Worm (Caenorhabditis elegans) whole organism, L1 larva: Measurements from ENCODE around the gene Y39B6A.33.
A peak's percentile ranks its signal among the peaks of the same experiment; 100 is the strongest.

Experiments
- C04F5.9 ChIP-seq: sonication (generic microtip); optimal IDR thresholded peaks from 2 replicates; lab custom pipeline; 2016; ENCODE audit warnings: missing genetic modification characterization, missing compliant biosample characterization
- Y116A8C.19 ChIP-seq: sonication (generic microtip); optimal IDR thresholded peaks from 2 replicates; lab custom pipeline; 2016; ENCODE audit warnings: missing compliant biosample characterization, missing genetic modification characterization, borderline replicate concordance
- alr-1 ChIP-seq: fragments of 200-800 bp; sonication (Bioruptor generic); optimal IDR thresholded peaks from 2 replicates; lab custom pipeline; 2018; ENCODE audit warnings: borderline replicate concordance, mild to moderate bottlenecking, missing genetic modification characterization, missing compliant biosample characterization
- aly-2 ChIP-seq: fragments of 150-350 bp; optimal IDR thresholded peaks from 2 replicates; lab custom pipeline; 2014; ENCODE audit warnings: missing biosample characterization, missing genetic modification characterization
- ceh-8 ChIP-seq: fragments of 200-800 bp; sonication (Bioruptor generic); optimal IDR thresholded peaks from 2 replicates; lab custom pipeline; 2018; ENCODE audit warnings: mild to moderate bottlenecking, missing genetic modification characterization, moderate library complexity, missing compliant biosample characterization
- ceh-88 ChIP-seq: fragments of 200-800 bp; sonication (Bioruptor generic); IDR thresholded peaks from 2 replicates; pipeline ENCODE4 v1.3.6; 2022; ENCODE audit warnings: missing genetic modification characterization, missing compliant biosample characterization
- ceh-90 ChIP-seq: sonication (generic microtip); optimal IDR thresholded peaks from 2 replicates; lab custom pipeline; 2016; ENCODE audit warnings: missing genetic modification characterization, missing compliant biosample characterization
- dsc-1 ChIP-seq: sonication (generic microtip); optimal IDR thresholded peaks from 2 replicates; lab custom pipeline; 2016; ENCODE audit warnings: mild to moderate bottlenecking, missing genetic modification characterization, missing compliant biosample characterization
- egl-13 ChIP-seq: sonication (generic microtip); optimal IDR thresholded peaks from 2 replicates; lab custom pipeline; 2016; ENCODE audit warnings: missing genotype, missing genetic modification reagents, missing genetic modification characterization, missing compliant biosample characterization
- egl-27 ChIP-seq, 2 experiments: fragments of 150-350 bp in 1 of 2; sonication (generic microtip); optimal IDR thresholded peaks; 3 replicates each; lab custom pipeline; 2017 to 2018; ENCODE audit warnings: missing biosample characterization in 2 of 2, missing genetic modification characterization in 2 of 2, missing genetic modification reagents in 2 of 2
- fkh-4 ChIP-seq: sonication (generic microtip); optimal IDR thresholded peaks from 2 replicates; lab custom pipeline; 2016; ENCODE audit warnings: missing compliant biosample characterization, missing genetic modification characterization, borderline replicate concordance
- grh-1 ChIP-seq: fragments of 200-800 bp; sonication (Bioruptor generic); IDR thresholded peaks from 2 replicates; pipeline ENCODE4 v1.3.6; 2022; ENCODE audit warnings: missing genetic modification reagents, missing genetic modification characterization, missing compliant biosample characterization
- isw-1 ChIP-seq: fragments of 200-800 bp; sonication (Bioruptor generic); IDR thresholded peaks from 2 replicates; pipeline ENCODE4 v1.3.6; 2022; ENCODE audit warnings: missing genetic modification characterization, missing compliant biosample characterization
- jun-1 ChIP-seq: fragments of 150-350 bp; optimal IDR thresholded peaks from 2 replicates; lab custom pipeline; 2014; ENCODE audit warnings: missing biosample characterization, missing genetic modification reagents, missing genetic modification characterization
- lsy-2 ChIP-seq, 2 experiments: fragments of 150-350 bp; optimal IDR thresholded peaks; 2 replicates each; lab custom pipeline; 2014; ENCODE audit warnings: missing biosample characterization in 2 of 2, missing genetic modification characterization in 2 of 2
- mep-1 ChIP-seq: fragments of 150-350 bp; optimal IDR thresholded peaks from 2 replicates; lab custom pipeline; 2014; ENCODE audit warnings: missing biosample characterization, missing genetic modification characterization
- nhr-12 ChIP-seq: sonication (generic microtip); optimal IDR thresholded peaks from 2 replicates; lab custom pipeline; 2017; ENCODE audit warnings: missing biosample characterization, missing genetic modification characterization
- nhr-19 ChIP-seq: fragments of 200-800 bp; sonication (Bioruptor generic); conservative IDR thresholded peaks from 2 replicates; pipeline ENCODE4 v1.3.6; 2022; ENCODE audit warnings: missing genetic modification characterization, missing compliant biosample characterization
- nhr-20 ChIP-seq: sonication (generic microtip); optimal IDR thresholded peaks from 2 replicates; lab custom pipeline; 2016; ENCODE audit warnings: mild to moderate bottlenecking, missing genetic modification characterization, missing compliant biosample characterization
- nhr-28 ChIP-seq: fragments of 150-350 bp; optimal IDR thresholded peaks from 2 replicates; lab custom pipeline; 2014; ENCODE audit warnings: missing biosample characterization, missing genetic modification characterization
- nhr-71 ChIP-seq: sonication (generic microtip); optimal IDR thresholded peaks from 2 replicates; lab custom pipeline; 2016; ENCODE audit warnings: mild to moderate bottlenecking, missing genetic modification characterization, moderate library complexity, missing compliant biosample characterization
- nhr-76 ChIP-seq: sonication (generic microtip); optimal IDR thresholded peaks from 2 replicates; lab custom pipeline; 2017; ENCODE audit warnings: missing biosample characterization, missing genetic modification characterization
- nhr-84 ChIP-seq: sonication (generic microtip); optimal IDR thresholded peaks from 2 replicates; lab custom pipeline; 2017; ENCODE audit warnings: missing biosample characterization, missing genetic modification characterization
- nhr-85 ChIP-seq: sonication (generic microtip); peaks from one replicate; lab custom pipeline; 2016; ENCODE audit warnings: missing genetic modification characterization, inconsistent platforms, missing compliant biosample characterization
- nhr-90 ChIP-seq: sonication (generic microtip); optimal IDR thresholded peaks from 2 replicates; lab custom pipeline; 2016; ENCODE audit warnings: mild to moderate bottlenecking, missing genetic modification characterization, missing compliant biosample characterization; ENCODE audit not compliant: poor library complexity
- pag-3 ChIP-seq: sonication (generic microtip); optimal IDR thresholded peaks from 2 replicates; lab custom pipeline; 2017; ENCODE audit warnings: missing genetic modification characterization, mild to moderate bottlenecking, missing compliant biosample characterization, antibody characterized with exemption, borderline replicate concordance; ENCODE audit not compliant: insufficient read depth
- pax-3 ChIP-seq: fragments of 200-800 bp; sonication (Bioruptor generic); optimal IDR thresholded peaks from 2 replicates; lab custom pipeline; 2018; ENCODE audit warnings: mild to moderate bottlenecking, missing genetic modification characterization, moderate library complexity, missing compliant biosample characterization
- pqm-1 ChIP-seq: sonication (generic microtip); optimal IDR thresholded peaks from 3 replicates; lab custom pipeline; 2017; ENCODE audit warnings: missing biosample characterization, missing genetic modification characterization
- rnt-1 ChIP-seq: sonication (generic microtip); optimal IDR thresholded peaks from 2 replicates; lab custom pipeline; 2016; ENCODE audit warnings: mild to moderate bottlenecking, missing genetic modification characterization, moderate library complexity, missing compliant biosample characterization
- skn-1 ChIP-seq: fragments of 150-350 bp; optimal IDR thresholded peaks from 2 replicates; lab custom pipeline; 2014; ENCODE audit warnings: missing biosample characterization, missing genetic modification characterization
- snu-23 ChIP-seq: sonication (generic microtip); optimal IDR thresholded peaks from 2 replicates; lab custom pipeline; 2016; ENCODE audit warnings: missing genetic modification characterization, missing compliant biosample characterization
- sox-4 ChIP-seq: sonication (generic microtip); optimal IDR thresholded peaks from 2 replicates; lab custom pipeline; 2016; ENCODE audit warnings: missing genetic modification characterization, missing compliant biosample characterization
- sptf-1 ChIP-seq: fragments of 150-350 bp; optimal IDR thresholded peaks from 2 replicates; lab custom pipeline; 2014; ENCODE audit warnings: missing biosample characterization, missing genetic modification characterization
- sup-37 ChIP-seq: fragments of 200-800 bp; sonication (Bioruptor generic); optimal IDR thresholded peaks from 2 replicates; lab custom pipeline; 2018; ENCODE audit warnings: mild to moderate bottlenecking, missing genetic modification characterization, missing compliant biosample characterization
- tbx-2 ChIP-seq: sonication (generic microtip); optimal IDR thresholded peaks from 2 replicates; lab custom pipeline; 2016; ENCODE audit warnings: missing genetic modification characterization, missing compliant biosample characterization
- unc-30 ChIP-seq: sonication (generic microtip); optimal IDR thresholded peaks from 2 replicates; lab custom pipeline; 2017; ENCODE audit warnings: missing biosample characterization, missing genetic modification characterization
- unc-86 ChIP-seq: sonication (generic microtip); optimal IDR thresholded peaks from 2 replicates; lab custom pipeline; 2016; ENCODE audit warnings: missing genetic modification characterization, missing compliant biosample characterization
- unc-98 ChIP-seq: fragments of 200-800 bp; sonication (Bioruptor generic); IDR thresholded peaks from 2 replicates; pipeline ENCODE4 v1.3.6; 2022; ENCODE audit warnings: missing genetic modification characterization, missing compliant biosample characterization
- zag-1 ChIP-seq: fragments of 150-350 bp; optimal IDR thresholded peaks from 2 replicates; lab custom pipeline; 2014; ENCODE audit warnings: missing biosample characterization, missing genetic modification characterization
- ztf-11 ChIP-seq, 2 experiments: sonication (generic microtip); optimal IDR thresholded peaks; 2 replicates each; lab custom pipeline; 2016 to 2017; ENCODE audit warnings: missing genetic modification characterization in 2 of 2, missing biosample characterization in 1 of 2, missing compliant biosample characterization in 1 of 2
- ztf-4 ChIP-seq: fragments of 150-350 bp; optimal IDR thresholded peaks from 2 replicates; lab custom pipeline; 2014; ENCODE audit warnings: missing biosample characterization, missing genetic modification characterization

The Y39B6A.33 gene

DNA sequence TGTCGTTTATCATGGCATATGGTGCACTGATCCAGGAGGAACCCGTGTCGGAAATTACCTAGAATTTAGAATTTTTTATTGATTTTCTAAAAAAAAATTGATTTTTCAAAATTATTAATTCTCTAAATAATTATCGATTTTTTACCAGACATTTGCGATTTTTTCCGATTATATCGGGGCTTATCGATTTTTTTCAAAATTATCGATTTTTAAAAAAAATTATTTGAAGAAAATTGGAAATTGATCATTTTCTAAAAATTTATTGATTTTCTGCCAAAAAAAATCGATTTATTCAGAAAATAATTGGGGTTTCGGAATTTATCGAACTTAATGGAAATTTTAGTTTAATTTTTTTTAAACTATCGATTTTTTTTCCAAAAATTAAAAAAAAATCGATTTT, 34.3 kb downstream of the Y39B6A.33 start:
- TF ChIP-seq tbx-2 (no peak), egl-27 (tag; optimal IDR thresholded peaks at IDR 0.05; lab: Kevin White, UChicago) (no peak), aly-2 (tag; lab: Kevin White, UChicago) (no peak), snu-23 (GFP tag; lab: Kevin White, UChicago) (no peak), ceh-8 (GFP tag; lab: Kevin White, UChicago) (no peak), mep-1 (tag; lab: Kevin White, UChicago) (no peak)

DNA sequence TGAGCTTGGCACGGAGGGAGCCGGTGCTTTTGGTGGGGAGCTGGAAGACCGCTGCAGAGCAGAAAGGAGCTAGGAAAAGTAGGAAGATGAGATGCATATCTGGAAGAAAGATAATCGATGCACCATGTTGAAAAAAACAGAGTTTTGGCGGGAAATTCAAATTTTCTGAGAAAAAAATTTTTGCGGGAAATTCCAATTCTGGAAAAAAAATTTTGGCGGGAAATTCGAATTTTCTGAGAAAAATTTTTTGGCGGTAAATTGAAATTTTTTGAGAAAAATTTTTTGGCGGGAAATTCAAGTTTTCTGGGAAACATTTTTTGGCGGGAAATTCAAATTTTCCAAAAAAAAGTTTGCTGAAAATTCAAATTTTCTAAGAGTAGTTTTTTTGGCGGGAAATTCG, 35.5 kb downstream of the Y39B6A.33 start, which contains the start of gene asp-17:
asp-17 (minus strand) TSS at position 101 of the 400 bp plus-strand sequence.
- TF ChIP-seq pax-3 (tag; lab: Kevin White, UChicago) (no peak), ceh-88 (no peak), unc-86 (no peak), nhr-85 (tag; lab: Kevin White, UChicago) (peak; percentile 17), nhr-28 (tag; lab: Kevin White, UChicago) (no peak)

DNA sequence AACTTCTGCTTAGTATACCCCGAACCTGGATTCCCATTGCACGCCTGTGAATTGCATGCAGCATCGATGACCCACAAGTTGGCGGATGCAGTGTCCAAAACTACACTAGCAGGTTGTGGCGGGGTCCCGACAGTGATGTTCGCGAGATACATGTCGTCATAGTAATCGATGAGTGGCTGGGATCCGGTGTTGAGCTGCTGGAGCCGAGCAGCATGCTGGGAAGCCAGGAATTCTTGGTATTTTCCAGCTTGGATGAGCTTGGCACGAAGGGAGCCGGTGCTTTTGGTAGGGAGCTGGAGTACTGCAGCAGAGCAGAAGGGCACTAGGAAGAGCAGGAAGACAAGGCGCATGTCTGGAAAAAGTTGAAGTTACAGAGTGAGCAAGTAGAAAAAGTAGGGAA, 40.5 kb downstream of the Y39B6A.33 start, which contains the start of gene asp-16:
asp-16 (minus strand) TSS at position 350 of the 400 bp plus-strand sequence.
- TF ChIP-seq zag-1 (tag; lab: Kevin White, UChicago) (no peak), ztf-4 (no peak), Y116A8C.19 (tag; lab: Kevin White, UChicago) (no peak), pag-3 (no peak), rnt-1 (no peak), nhr-12 (tag; lab: Kevin White, UChicago) (no peak), nhr-20 (no peak), nhr-90 (tag; lab: Kevin White, UChicago) (no peak), ceh-90 (tag; lab: Kevin White, UChicago) (no peak), mep-1 (tag; lab: Kevin White, UChicago) (no peak), C04F5.9 (tag; lab: Kevin White, UChicago) (no peak), alr-1 (tag; lab: Kevin White, UChicago) (no peak), tbx-2 (no peak), fkh-4 (no peak), skn-1 (tag; lab: Kevin White, UChicago) (no peak)
- TF ChIP-seq, all 84 proteins: peak for 0

DNA sequence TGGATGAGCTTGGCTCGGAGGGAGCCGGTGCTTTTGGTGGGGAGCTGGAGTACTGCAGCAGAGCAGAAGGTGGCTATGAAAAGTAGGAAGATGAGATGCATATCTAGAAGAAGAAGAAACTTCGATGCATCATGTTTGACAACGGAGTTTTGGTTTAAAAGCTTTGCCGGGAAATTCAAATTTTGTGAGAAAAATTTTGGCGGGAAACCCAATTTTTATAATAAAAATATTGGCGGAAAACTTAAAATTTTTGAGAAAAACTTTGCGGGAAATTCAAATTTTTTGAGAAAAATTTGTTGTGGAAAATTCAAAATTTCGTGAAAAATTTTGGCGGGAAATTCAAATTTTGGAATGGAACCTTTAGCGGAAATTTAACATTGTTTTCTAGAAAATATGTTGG, 43.0 kb downstream of the Y39B6A.33 start, which contains the start of gene asp-15:
asp-15 (minus strand) TSS at position 101 of the 400 bp plus-strand sequence.
- TF ChIP-seq sptf-1 (no peak), snu-23 (GFP tag; lab: Kevin White, UChicago) (no peak), nhr-84 (tag; lab: Kevin White, UChicago) (no peak), grh-1 (GFP tag; lab: Robert Waterston, UW) (no peak), zag-1 (tag; lab: Kevin White, UChicago) (no peak), sox-4 (tag; lab: Kevin White, UChicago) (no peak), unc-86 (no peak), jun-1 (tag; lab: Kevin White, UChicago) (no peak), unc-30 (tag; lab: Kevin White, UChicago) (no peak), egl-27 (tag; optimal IDR thresholded peaks at IDR 0.05; lab: Kevin White, UChicago) (no peak), egl-13 (tag; lab: Kevin White, UChicago) (no peak), unc-98 (GFP tag; lab: Robert Waterston, UW) (no peak), nhr-85 (tag; lab: Kevin White, UChicago) (no peak), nhr-76 (tag; lab: Kevin White, UChicago) (no peak), alr-1 (tag; lab: Kevin White, UChicago) (no peak), nhr-19 (GFP tag; lab: Robert Waterston, UW) (no peak), sup-37 (no peak)

DNA sequence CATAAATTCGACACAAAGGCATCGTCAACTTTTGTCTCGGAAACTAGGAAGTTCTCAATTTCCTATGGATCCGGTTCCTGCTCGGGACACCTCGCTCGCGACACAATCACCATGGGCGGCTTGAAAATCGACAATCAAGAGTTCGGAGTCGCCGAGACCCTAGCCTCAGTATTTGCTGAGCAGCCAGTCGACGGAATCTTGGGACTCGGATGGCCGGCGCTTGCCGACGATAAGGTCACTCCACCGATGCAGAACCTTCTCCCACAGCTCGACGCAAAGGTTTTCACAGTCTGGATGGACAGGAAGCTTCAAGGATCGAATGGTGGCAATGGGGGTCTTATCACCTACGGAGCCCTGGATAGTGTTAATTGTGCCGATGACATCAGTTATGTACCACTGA, 45.7 kb downstream of the Y39B6A.33 start:
- no peak for TF ChIP-seq lsy-2 (tag; optimal IDR thresholded peaks at IDR 0.05; lab: Kevin White, UChicago)
- no peak for TF ChIP-seq sptf-1
- no peak for TF ChIP-seq ztf-11 (tag; optimal IDR thresholded peaks at IDR 0.05; lab: Kevin White, UChicago)
- no peak for TF ChIP-seq tbx-2
- TF ChIP-seq isw-1, result no peak
- TF ChIP-seq pqm-1 (tag; lab: Kevin White, UChicago), result no peak
- TF ChIP-seq egl-13 (tag; lab: Kevin White, UChicago), result no peak
- no peak for TF ChIP-seq nhr-71 (tag; lab: Kevin White, UChicago)
- no peak for TF ChIP-seq aly-2 (tag; lab: Kevin White, UChicago)
- no peak for TF ChIP-seq dsc-1 (tag; lab: Kevin White, UChicago)
- TF ChIP-seq, all 84 proteins: peak for 0
